Worm (Caenorhabditis elegans) whole organism, L4/young adult: ENCODE measurements around the gene cutl-27.

Source experiments
- W03F9.2 ChIP-seq: fragments of 150-350 bp; optimal IDR thresholded peaks from 2 replicates; lab custom pipeline; 2014; ENCODE audit warnings: missing biosample characterization, missing genetic modification characterization
- dao-5 ChIP-seq: sonication (generic microtip); optimal IDR thresholded peaks from 2 replicates; lab custom pipeline; 2016; ENCODE audit warnings: missing genotype, missing genetic modification characterization, moderate library complexity, missing compliant biosample characterization
- him-1 ChIP-seq: sonication (generic microtip); optimal IDR thresholded peaks from 2 replicates; lab custom pipeline; 2016; ENCODE audit warnings: missing genotype, missing genetic modification reagents, missing genetic modification characterization, missing compliant biosample characterization

DNA sequence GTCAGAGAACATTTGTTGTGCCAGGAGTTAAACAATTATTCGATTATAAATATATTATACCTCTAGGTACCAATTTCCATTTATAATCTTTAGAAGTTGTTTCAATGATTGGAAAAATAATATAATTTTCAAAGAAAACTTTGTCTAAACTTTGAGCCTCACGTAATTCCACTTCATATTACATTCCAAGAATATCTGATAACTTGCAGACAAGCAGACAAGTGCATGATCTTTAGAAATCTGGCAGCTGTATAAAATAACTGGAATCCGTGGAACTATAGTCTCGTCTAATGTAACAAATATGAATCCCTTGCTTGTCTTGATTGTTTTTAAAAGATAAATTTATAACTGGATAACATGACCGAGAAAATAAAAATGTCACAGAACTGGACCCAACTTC, 14.2 kb downstream of the cutl-27 start:
- TF ChIP-seq him-1 (tag; lab: Kevin White, UChicago) = no peak
- TF ChIP-seq dao-5 = no peak
- TF ChIP-seq W03F9.2 (tag; lab: Kevin White, UChicago) = no peak
